Worm (Caenorhabditis elegans) whole organism, L3 larva: ENCODE data around the gene F17C8.9.

Experiments
- R02D3.7 ChIP-seq: fragments of 150-350 bp; optimal IDR thresholded peaks from 2 replicates; lab custom pipeline; 2014; ENCODE audit warnings: missing biosample characterization, missing genetic modification characterization
- ZK546.5 ChIP-seq: sonication (generic microtip); optimal IDR thresholded peaks from 2 replicates; lab custom pipeline; 2017; ENCODE audit warnings: missing biosample characterization, missing genetic modification characterization
- ama-1 ChIP-seq: fragments of 150-350 bp; optimal IDR thresholded peaks from 2 replicates; lab custom pipeline; 2018
- ceh-9 ChIP-seq: sonication (generic microtip); optimal IDR thresholded peaks from 2 replicates; lab custom pipeline; 2018; ENCODE audit warnings: missing biosample characterization, missing genetic modification characterization
- eor-1 ChIP-seq, 2 experiments: fragments of 150-350 bp; optimal IDR thresholded peaks; 2 replicates each; lab custom pipeline; 2014 to 2018; ENCODE audit warnings: missing biosample characterization in 2 of 2, missing genetic modification characterization in 2 of 2
- lin-15B ChIP-seq: fragments of 150-350 bp; optimal IDR thresholded peaks from 2 replicates; lab custom pipeline; 2014; ENCODE audit warnings: missing biosample characterization, missing genetic modification characterization
- nhr-237 ChIP-seq: fragments of 150-350 bp; optimal IDR thresholded peaks from 2 replicates; lab custom pipeline; 2014; ENCODE audit warnings: missing biosample characterization, missing genetic modification characterization
- nhr-77 ChIP-seq: fragments of 150-350 bp; optimal IDR thresholded peaks from 2 replicates; lab custom pipeline; 2014; ENCODE audit warnings: missing biosample characterization, missing genetic modification characterization
- ztf-11 ChIP-seq: fragments of 150-350 bp; optimal IDR thresholded peaks from 2 replicates; lab custom pipeline; 2014; ENCODE audit warnings: missing biosample characterization, missing genetic modification characterization

ce11 chrIII:4688356-4688755 is 45.8 kb upstream of the F17C8.9 start, which contains the start of gene tag-243:
- no peak for TF ChIP-seq R02D3.7 (tag; lab: Kevin White, UChicago)
- no peak for TF ChIP-seq nhr-237
- TF ChIP-seq ztf-11 (tag; lab: Kevin White, UChicago) = no peak
- no peak for TF ChIP-seq lin-15B (tag; lab: Kevin White, UChicago)
- no peak for TF ChIP-seq eor-1 (tag; optimal IDR thresholded peaks at IDR 0.05; lab: Kevin White, UChicago)
- TF ChIP-seq ama-1 (lab: Kevin White, UChicago) = no peak
- TF ChIP-seq ceh-9 (tag; lab: Kevin White, UChicago) = no peak
- TF ChIP-seq nhr-77 (tag; lab: Kevin White, UChicago) = no peak
- no peak for TF ChIP-seq ZK546.5
